Worm (Caenorhabditis elegans): Measurements from ENCODE around the gene D1025.10.

- TF ChIP-seq pha-4 (tag; optimal IDR thresholded peaks at IDR 0.05) (no peak), ama-1 (optimal IDR thresholded peaks at IDR 0.05) (no peak), ceh-31 (tag; optimal IDR thresholded peaks at IDR 0.05) (no peak), fkh-10 (GFP tag; optimal IDR thresholded peaks at IDR 0.05) (no peak), ceh-18 (tag; optimal IDR thresholded peaks at IDR 0.05) (no peak), ceh-19 (GFP tag; optimal IDR thresholded peaks at IDR 0.05) (no peak), ets-4 (tag; optimal IDR thresholded peaks at IDR 0.05) (no peak), unc-86 (tag; optimal IDR thresholded peaks at IDR 0.05) (no peak), pha-2 (tag; optimal IDR thresholded peaks at IDR 0.05) (no peak), ttx-3 (tag; optimal IDR thresholded peaks at IDR 0.05) (peak; percentile 32), nfya-1 (tag; optimal IDR thresholded peaks at IDR 0.05) (no peak), nhr-11 (tag; optimal IDR thresholded peaks at IDR 0.05) (no peak)
These were observed 3.2 kb upstream of the D1025.10 start for ce11 chrX:14513462-14513861.

Measured in whole organism, late embryonic.